Fruit fly (Drosophila melanogaster): ENCODE data around the gene Akap200.

DNA sequence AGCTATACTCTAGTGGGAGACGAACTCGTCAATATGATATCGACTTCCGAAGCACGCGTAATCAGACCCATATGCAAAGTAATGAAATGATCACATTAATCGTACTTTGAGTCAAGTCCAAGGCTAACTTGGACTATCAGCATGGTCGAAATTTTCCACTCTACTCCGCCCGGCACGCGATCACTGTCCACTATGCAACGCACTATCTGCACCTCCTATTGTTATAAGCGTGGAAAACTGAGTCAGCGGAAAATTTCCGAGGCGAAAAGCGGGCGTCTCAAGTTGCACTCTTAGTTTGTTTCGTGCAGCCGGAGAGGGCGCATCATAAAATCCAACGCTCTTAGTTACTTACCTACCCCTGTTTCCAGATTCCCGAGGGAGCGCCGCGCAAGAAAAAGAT lies 29.6 kb upstream of the Akap200 start:
- TF ChIP-seq CG9215 (GFP tag; IDR thresholded peaks at IDR 0.05) (no peak), dan (GFP tag; IDR thresholded peaks at IDR 0.05) (no peak), jigr1 (GFP tag; IDR thresholded peaks at IDR 0.05) (no peak), HLH54F (GFP tag; optimal IDR thresholded peaks at IDR 0.05) (no peak), pan (optimal IDR thresholded peaks at IDR 0.05) (no peak), pan (GFP tag; optimal IDR thresholded peaks at IDR 0.05 in 1 of 2, IDR thresholded peaks at IDR 0.05 in 1 of 2) (no peak), crc (GFP tag; optimal IDR thresholded peaks at IDR 0.05) (no peak), Ets65A (GFP tag) (no peak), CG10431 (GFP tag; optimal IDR thresholded peaks at IDR 0.05) (no peak), onecut (GFP tag; IDR thresholded peaks at IDR 0.05) (no peak)

All from whole organism, embryonic.